Worm (Caenorhabditis elegans) whole organism, L4 larva: ENCODE measurements around the gene twk-44.

Experiments
- hlh-30 ChIP-seq: sonication (generic microtip); optimal IDR thresholded peaks from 2 replicates; lab custom pipeline; 2017; ENCODE audit warnings: antibody characterized with exemption, mild to moderate bottlenecking, missing genetic modification characterization, missing compliant biosample characterization; ENCODE audit not compliant: insufficient read depth
- mep-1 ChIP-seq: fragments of 150-350 bp; sonication (generic microtip); optimal IDR thresholded peaks from 3 replicates; lab custom pipeline; 2014; ENCODE audit warnings: missing biosample characterization, missing genetic modification characterization

DNA sequence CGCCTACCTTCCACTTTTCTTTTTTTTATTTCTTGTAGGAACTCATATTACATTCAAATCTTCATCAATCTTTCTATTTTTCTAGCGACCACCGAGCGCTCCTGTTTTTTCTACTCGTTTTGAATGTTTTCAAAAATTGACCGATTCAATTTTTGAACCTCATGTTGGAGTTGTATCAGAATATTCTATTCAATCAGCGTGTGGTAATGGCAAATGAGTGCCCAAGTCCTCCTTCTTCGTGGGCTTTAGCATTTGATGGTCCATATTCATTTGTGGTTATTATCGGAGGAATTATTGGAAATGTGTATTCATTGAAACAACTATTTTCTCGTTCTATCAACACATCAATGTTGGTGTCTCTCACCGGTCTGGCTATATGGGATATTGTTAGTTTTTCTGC, 9.5 kb downstream of the twk-44 start, which contains the start of gene F52D10.4:
- TF ChIP-seq hlh-30 (tag; lab: Kevin White, UChicago) (no peak), mep-1 (tag; lab: Kevin White, UChicago) (no peak)
